Fruit fly (Drosophila melanogaster) whole organism, embryonic: ENCODE data around the gene CG5071.

ENCODE experiments used
- Bdp1 ChIP-seq: fragments of 200-800 bp; sonication (Bioruptor generic); optimal IDR thresholded peaks from 3 replicates; lab custom pipeline; 2016; ENCODE audit warnings: missing biosample characterization, missing genetic modification characterization
- CG10209 ChIP-seq: fragments of 200-800 bp; sonication (Bioruptor generic); optimal IDR thresholded peaks from 3 replicates; lab custom pipeline; 2017; ENCODE audit warnings: missing biosample characterization, mild to moderate bottlenecking, missing genetic modification characterization, missing genetic modification reagents
- CG10431 ChIP-seq: fragments of 200-800 bp; sonication (Bioruptor generic); optimal IDR thresholded peaks from 3 replicates; lab custom pipeline; 2018; ENCODE audit warnings: missing biosample characterization, mild to moderate bottlenecking, missing genetic modification characterization
- CG11247 ChIP-seq: fragments of 200-800 bp; sonication (Bioruptor generic); IDR thresholded peaks from 2 replicates; pipeline ENCODE4 v1.3.6; 2022; ENCODE audit warnings: missing biosample characterization, missing genetic modification characterization
- CG11504 ChIP-seq: fragments of 200-800 bp; sonication (Bioruptor generic); optimal IDR thresholded peaks from 3 replicates; lab custom pipeline; 2019; ENCODE audit warnings: missing biosample characterization, mild to moderate bottlenecking, missing genetic modification characterization, moderate library complexity
- CG11723 ChIP-seq: fragments of 200-800 bp; sonication (Bioruptor generic); optimal IDR thresholded peaks from 2 replicates; lab custom pipeline; 2017; ENCODE audit warnings: missing biosample characterization, mild to moderate bottlenecking, missing genetic modification characterization
- CG14860 ChIP-seq: fragments of 200-800 bp; sonication (Bioruptor generic); IDR thresholded peaks from 3 replicates; pipeline ENCODE4 v1.3.6; 2022; ENCODE audit warnings: missing biosample characterization, missing genetic modification characterization; ENCODE audit not compliant: partially characterized antibody
- CG1602 ChIP-seq: fragments of 200-800 bp; sonication (Bioruptor generic); optimal IDR thresholded peaks from 3 replicates; lab custom pipeline; 2016; ENCODE audit warnings: missing biosample characterization, missing genetic modification characterization
- CG1647 ChIP-seq: fragments of 200-800 bp; sonication (Bioruptor generic); optimal IDR thresholded peaks from 3 replicates; lab custom pipeline; 2016; ENCODE audit warnings: missing biosample characterization, missing genetic modification characterization
- CG17186 ChIP-seq: fragments of 200-800 bp; sonication (Bioruptor generic); optimal IDR thresholded peaks from 3 replicates; lab custom pipeline; 2017; ENCODE audit warnings: missing biosample characterization, missing genetic modification reagents, missing genetic modification characterization
- CG17328 ChIP-seq: fragments of 200-800 bp; sonication (Bioruptor generic); IDR thresholded peaks from 2 replicates; pipeline ENCODE4 v1.3.6; 2022; ENCODE audit warnings: missing biosample characterization, missing genetic modification characterization
- CG1792 ChIP-seq: fragments of 200-800 bp; sonication (Bioruptor generic); optimal IDR thresholded peaks from 2 replicates; lab custom pipeline; 2016; ENCODE audit warnings: missing biosample characterization, missing genetic modification characterization
- CG18764 ChIP-seq: fragments of 200-800 bp; sonication (Bioruptor generic); optimal IDR thresholded peaks from 3 replicates; lab custom pipeline; 2016; ENCODE audit warnings: missing biosample characterization, missing genetic modification characterization
- CG2678 ChIP-seq: fragments of 200-800 bp; sonication (Bioruptor generic); optimal IDR thresholded peaks from 3 replicates; lab custom pipeline; 2019; ENCODE audit warnings: missing biosample characterization, mild to moderate bottlenecking, missing genetic modification characterization, moderate library complexity
- CG30431 ChIP-seq: fragments of 200-800 bp; sonication (Bioruptor generic); optimal IDR thresholded peaks from 2 replicates; lab custom pipeline; 2017; ENCODE audit warnings: missing biosample characterization, missing genetic modification characterization
- CG3281 ChIP-seq: fragments of 200-800 bp; sonication (Bioruptor generic); optimal IDR thresholded peaks from 3 replicates; lab custom pipeline; 2017; ENCODE audit warnings: missing biosample characterization, mild to moderate bottlenecking, missing genetic modification characterization
- CG7271 ChIP-seq: fragments of 200-800 bp; sonication (Bioruptor generic); optimal IDR thresholded peaks from 2 replicates; lab custom pipeline; 2018; ENCODE audit warnings: missing biosample characterization, mild to moderate bottlenecking, missing genetic modification characterization, moderate library complexity
- CG7963 ChIP-seq: fragments of 200-800 bp; sonication (Bioruptor generic); IDR thresholded peaks from 3 replicates; pipeline ENCODE4 v1.3.6; 2022; ENCODE audit warnings: missing biosample characterization, missing genetic modification characterization; ENCODE audit not compliant: partially characterized antibody
- CG9817 ChIP-seq: fragments of 200-800 bp; sonication (Bioruptor generic); optimal IDR thresholded peaks from 2 replicates; lab custom pipeline; 2018; ENCODE audit warnings: missing biosample characterization, mild to moderate bottlenecking, missing genetic modification characterization, moderate library complexity
- Chrac-16 ChIP-seq: fragments of 200-800 bp; sonication (Bioruptor generic); optimal IDR thresholded peaks from 3 replicates; lab custom pipeline; 2016; ENCODE audit warnings: missing biosample characterization, missing genetic modification characterization
- Doc2 ChIP-seq: fragments of 200-800 bp; sonication (Bioruptor generic); IDR thresholded peaks from 2 replicates; pipeline ENCODE4 v1.3.6; 2022; ENCODE audit warnings: missing biosample characterization, missing genetic modification characterization
- GATAe ChIP-seq: fragments of 200-800 bp; sonication (Bioruptor generic); conservative IDR thresholded peaks from 2 replicates; pipeline ENCODE4 v1.3.6; 2022; ENCODE audit warnings: missing biosample characterization, missing genetic modification characterization
- HLH54F ChIP-seq: fragments of 200-800 bp; sonication (Bioruptor generic); optimal IDR thresholded peaks from 3 replicates; lab custom pipeline; 2016; ENCODE audit warnings: missing biosample characterization, missing genetic modification characterization
- Hand ChIP-seq: fragments of 200-800 bp; sonication (Bioruptor generic); optimal IDR thresholded peaks from 2 replicates; lab custom pipeline; 2017; ENCODE audit warnings: mild to moderate bottlenecking, missing biosample characterization, missing genetic modification reagents, missing genetic modification characterization
- Hr39 ChIP-seq: fragments of >200 bp; optimal IDR thresholded peaks from 2 replicates; lab custom pipeline; 2017
- Kr ChIP-seq: fragments of 200-800 bp; sonication (Bioruptor generic); optimal IDR thresholded peaks from 2 replicates; lab custom pipeline; 2017; ENCODE audit warnings: missing biosample characterization, mild to moderate bottlenecking, missing genetic modification characterization
- Mad ChIP-seq: fragments of 200-800 bp; sonication (Bioruptor generic); optimal IDR thresholded peaks from 2 replicates; lab custom pipeline; 2016; ENCODE audit warnings: missing biosample characterization, missing genetic modification characterization
- NC2α ChIP-seq: fragments of 200-800 bp; sonication (Bioruptor generic); optimal IDR thresholded peaks from 2 replicates; lab custom pipeline; 2016; ENCODE audit warnings: missing biosample characterization, missing genetic modification characterization
- abd-A ChIP-seq: fragments of 200-800 bp; sonication (Bioruptor generic); optimal IDR thresholded peaks from 3 replicates; lab custom pipeline; 2019; ENCODE audit warnings: missing biosample characterization, mild to moderate bottlenecking, missing genetic modification characterization, moderate library complexity
- ara ChIP-seq: fragments of 200-800 bp; sonication (Bioruptor generic); IDR thresholded peaks from 2 replicates; pipeline ENCODE4 v1.3.6; 2022; ENCODE audit warnings: missing biosample characterization, missing genetic modification characterization
- ash1 ChIP-seq: fragments of 200-800 bp; sonication (Bioruptor generic); optimal IDR thresholded peaks from 2 replicates; lab custom pipeline; 2018; ENCODE audit warnings: missing biosample characterization, mild to moderate bottlenecking, missing genetic modification characterization
- az2 ChIP-seq: fragments of 200-800 bp; sonication (Bioruptor generic); optimal IDR thresholded peaks from 3 replicates; lab custom pipeline; 2016; ENCODE audit warnings: missing biosample characterization, missing genetic modification characterization
- bcd ChIP-seq: fragments of 200-800 bp; sonication (Bioruptor generic); optimal IDR thresholded peaks from 2 replicates; lab custom pipeline; 2017; ENCODE audit warnings: missing biosample characterization, mild to moderate bottlenecking, missing genetic modification characterization
- br ChIP-seq: fragments of >200 bp; optimal IDR thresholded peaks from 2 replicates; lab custom pipeline; 2017
- chif ChIP-seq, 2 experiments: fragments of 200-800 bp; sonication (Bioruptor generic); optimal IDR thresholded peaks; 3 replicates each; lab custom pipeline; 2016; ENCODE audit warnings: missing biosample characterization in 2 of 2, missing genetic modification characterization in 2 of 2
- corto ChIP-seq: fragments of 200-800 bp; sonication (Bioruptor generic); optimal IDR thresholded peaks from 2 replicates; lab custom pipeline; 2016; ENCODE audit warnings: missing biosample characterization, mild to moderate bottlenecking, missing genetic modification characterization, moderate library complexity
- dpn ChIP-seq, 2 experiments: fragments of 200-800 bp; sonication (Bioruptor generic); optimal IDR thresholded peaks; 3 replicates each; lab custom pipeline; 2016; ENCODE audit warnings: missing biosample characterization in 2 of 2, missing genetic modification characterization in 2 of 2
- eve ChIP-seq, 2 experiments: fragments of >200 bp; optimal IDR thresholded peaks; 2 replicates each; lab custom pipeline; 2017; ENCODE audit warnings: missing biosample characterization in 2 of 2, missing genetic modification characterization in 2 of 2
- exex ChIP-seq: fragments of 200-800 bp; sonication (Bioruptor generic); optimal IDR thresholded peaks from 4 replicates; lab custom pipeline; 2018; ENCODE audit warnings: missing biosample characterization, mild to moderate bottlenecking, missing genetic modification characterization, moderate library complexity
- fru ChIP-seq: fragments of >200 bp; optimal IDR thresholded peaks from 2 replicates; lab custom pipeline; 2017
- ham ChIP-seq: fragments of 200-800 bp; sonication (Bioruptor generic); IDR thresholded peaks from 2 replicates; pipeline ENCODE4 v1.3.6; 2022; ENCODE audit warnings: missing biosample characterization, missing genetic modification characterization
- hb ChIP-seq: fragments of 200-800 bp; sonication (Bioruptor generic); IDR thresholded peaks from 3 replicates; pipeline ENCODE4 v1.3.6; 2022; ENCODE audit warnings: missing biosample characterization, missing genetic modification characterization; ENCODE audit not compliant: partially characterized antibody
- hkb ChIP-seq, 2 experiments: fragments of 200-800 bp in 1 of 2; fragments of >200 bp in 1 of 2; sonication (Bioruptor generic) in 1 of 2; IDR thresholded peaks in 1 of 2; optimal IDR thresholded peaks in 1 of 2; 2 replicates each; pipeline versions ENCODE4 v1.3.6 to Lab custom; 2017 to 2022; ENCODE audit warnings: missing biosample characterization in 1 of 2, missing genetic modification characterization in 1 of 2
- inv ChIP-seq: fragments of 200-800 bp; sonication (Bioruptor generic); IDR thresholded peaks from 2 replicates; pipeline ENCODE4 v1.3.6; 2022; ENCODE audit warnings: missing biosample characterization, missing genetic modification characterization; ENCODE audit not compliant: partially characterized antibody
- mirr ChIP-seq: fragments of 200-800 bp; sonication (Bioruptor generic); optimal IDR thresholded peaks from 3 replicates; lab custom pipeline; 2018; ENCODE audit warnings: missing biosample characterization, mild to moderate bottlenecking, missing genetic modification characterization
- org-1 ChIP-seq: fragments of 200-800 bp; sonication (Bioruptor generic); optimal IDR thresholded peaks from 2 replicates; lab custom pipeline; 2017; ENCODE audit warnings: missing biosample characterization, missing genetic modification characterization
- pfk ChIP-seq: fragments of 200-800 bp; sonication (Bioruptor generic); optimal IDR thresholded peaks from 2 replicates; lab custom pipeline; 2018; ENCODE audit warnings: missing biosample characterization, mild to moderate bottlenecking, missing genetic modification characterization, moderate library complexity
- psq ChIP-seq: fragments of 200-800 bp; sonication (Bioruptor generic); optimal IDR thresholded peaks from 2 replicates; lab custom pipeline; 2017; ENCODE audit warnings: missing biosample characterization, missing genetic modification characterization
- pum ChIP-seq: fragments of 200-800 bp; sonication (Bioruptor generic); optimal IDR thresholded peaks from 2 replicates; lab custom pipeline; 2016; ENCODE audit warnings: missing biosample characterization, missing genetic modification characterization
- row ChIP-seq: fragments of 200-800 bp; sonication (Bioruptor generic); IDR thresholded peaks from 3 replicates; pipeline ENCODE4 v1.3.6; 2022; ENCODE audit warnings: missing biosample characterization, missing genetic modification characterization
- slbo ChIP-seq: fragments of 200-800 bp; sonication (Bioruptor generic); IDR thresholded peaks from 2 replicates; pipeline ENCODE4 v1.3.6; 2022; ENCODE audit warnings: missing biosample characterization, missing genetic modification characterization
- zfh2 ChIP-seq: fragments of 200-800 bp; sonication (Bioruptor generic); optimal IDR thresholded peaks from 2 replicates; lab custom pipeline; 2016; ENCODE audit warnings: missing biosample characterization, missing genetic modification characterization

The CG5071 gene

DNA sequence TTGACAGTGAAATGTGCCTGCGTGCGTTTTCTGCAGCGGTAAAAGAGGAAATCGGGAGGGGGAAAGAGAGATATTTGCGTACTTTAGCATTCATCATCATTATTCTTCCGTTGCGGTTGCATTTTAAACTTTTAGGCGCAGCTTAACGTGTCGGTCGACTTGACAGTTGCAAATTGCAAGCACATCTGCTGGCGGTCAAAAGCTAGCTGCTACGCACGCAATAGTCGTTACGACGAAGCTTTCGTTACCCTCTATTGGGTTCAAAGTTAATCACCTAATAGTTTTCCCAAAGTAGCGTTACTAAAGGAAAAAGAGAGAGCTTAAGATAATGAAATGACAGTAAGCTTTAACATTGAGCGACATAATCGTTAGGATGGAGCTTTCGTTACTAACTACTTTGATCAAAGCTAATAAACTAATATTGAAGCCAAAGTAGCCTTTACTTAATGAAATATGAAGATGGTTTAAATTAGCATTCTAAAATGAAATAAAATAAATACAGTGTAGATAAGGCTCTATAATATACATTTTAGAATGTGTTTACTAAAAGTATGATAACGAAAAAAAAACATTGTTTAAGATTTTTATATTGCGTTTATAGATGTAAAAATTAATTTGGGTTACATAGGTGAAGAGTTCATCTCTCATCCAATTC is 34.0 kb downstream of the CG5071 start (continued):
- TF ChIP-seq slbo (GFP tag; lab: Robert Waterston, UW): no peak
- no peak for TF ChIP-seq CG11723 (GFP tag; lab: Kevin White, UChicago)
- TF ChIP-seq Bdp1: no peak
- peak; percentile 87 for TF ChIP-seq exex (tag; lab: Kevin White, UChicago)
- TF ChIP-seq CG11504 (tag; lab: Kevin White, UChicago): no peak
- no peak for TF ChIP-seq org-1 (GFP tag; lab: Kevin White, UChicago)
- TF ChIP-seq HLH54F (GFP tag; lab: Kevin White, UChicago): no peak
- no peak for TF ChIP-seq CG17186 (GFP tag; lab: Kevin White, UChicago)
- no peak for TF ChIP-seq CG11247 (GFP tag; lab: Robert Waterston, UW)
- TF ChIP-seq pfk (GFP tag; lab: Kevin White, UChicago): no peak
- no peak for TF ChIP-seq CG14860
- TF ChIP-seq CG1792 (GFP tag; lab: Kevin White, UChicago): no peak
- TF ChIP-seq CG30431: no peak
- no peak for TF ChIP-seq fru
- no peak for TF ChIP-seq chif (GFP tag; optimal IDR thresholded peaks at IDR 0.05; lab: Kevin White, UChicago)
- no peak for TF ChIP-seq inv
- TF ChIP-seq CG10209: no peak
- TF ChIP-seq Chrac-16: no peak
- peak; percentile 49 for TF ChIP-seq bcd (GFP tag; lab: Kevin White, UChicago)
- no peak for TF ChIP-seq CG10431 (GFP tag; lab: Kevin White, UChicago)
- peak; percentile 98 for TF ChIP-seq abd-A (tag; lab: Kevin White, UChicago)
- no peak for TF ChIP-seq CG7963
- TF ChIP-seq pum (GFP tag; lab: Kevin White, UChicago): no peak
- TF ChIP-seq corto (GFP tag; lab: Kevin White, UChicago): no peak
- no peak for TF ChIP-seq CG1647
- TF ChIP-seq NC2α: no peak
- no peak for TF ChIP-seq CG17328 (GFP tag; lab: Robert Waterston, UW)
- no peak for TF ChIP-seq Doc2 (GFP tag; lab: Robert Waterston, UW)
- TF ChIP-seq CG9817: no peak
- TF ChIP-seq br (lab: Kevin White, UChicago): no peak
- TF ChIP-seq GATAe: no peak
- TF ChIP-seq CG1602 (GFP tag; lab: Kevin White, UChicago): no peak
- TF ChIP-seq ash1 (GFP tag; lab: Kevin White, UChicago): no peak
- TF ChIP-seq mirr (GFP tag; lab: Kevin White, UChicago): peak; percentile 68
- TF ChIP-seq eve (GFP tag; optimal IDR thresholded peaks at IDR 0.05; lab: Kevin White, UChicago): no peak
- no peak for TF ChIP-seq CG2678 (tag; lab: Kevin White, UChicago)
- no peak for TF ChIP-seq CG18764 (GFP tag; lab: Kevin White, UChicago)
- no peak for TF ChIP-seq Hr39 (lab: Kevin White, UChicago)
- no peak for TF ChIP-seq Kr
- no peak for TF ChIP-seq CG7271 (tag; lab: Kevin White, UChicago)
- no peak for TF ChIP-seq ham (GFP tag; lab: Robert Waterston, UW)
- no peak for TF ChIP-seq dpn (GFP tag; optimal IDR thresholded peaks at IDR 0.05; lab: Kevin White, UChicago)
- no peak for TF ChIP-seq ara (GFP tag; lab: Robert Waterston, UW)
- TF ChIP-seq az2 (GFP tag; lab: Kevin White, UChicago): no peak
- no peak for TF ChIP-seq hkb (optimal IDR thresholded peaks at IDR 0.05; lab: Kevin White, UChicago)
- no peak for TF ChIP-seq hkb (GFP tag; IDR thresholded peaks at IDR 0.05; lab: Robert Waterston, UW)
- TF ChIP-seq row (GFP tag; lab: Robert Waterston, UW): no peak
- no peak for TF ChIP-seq Mad (GFP tag; lab: Kevin White, UChicago)
- TF ChIP-seq hb (GFP tag; lab: Robert Waterston, UW): no peak
- TF ChIP-seq zfh2: no peak
- no peak for TF ChIP-seq CG3281
- TF ChIP-seq Hand (GFP tag; lab: Kevin White, UChicago): no peak
- TF ChIP-seq psq (GFP tag; lab: Kevin White, UChicago): no peak
